Worm (Caenorhabditis elegans): ENCODE measurements around the gene ldh-1.

DNA sequence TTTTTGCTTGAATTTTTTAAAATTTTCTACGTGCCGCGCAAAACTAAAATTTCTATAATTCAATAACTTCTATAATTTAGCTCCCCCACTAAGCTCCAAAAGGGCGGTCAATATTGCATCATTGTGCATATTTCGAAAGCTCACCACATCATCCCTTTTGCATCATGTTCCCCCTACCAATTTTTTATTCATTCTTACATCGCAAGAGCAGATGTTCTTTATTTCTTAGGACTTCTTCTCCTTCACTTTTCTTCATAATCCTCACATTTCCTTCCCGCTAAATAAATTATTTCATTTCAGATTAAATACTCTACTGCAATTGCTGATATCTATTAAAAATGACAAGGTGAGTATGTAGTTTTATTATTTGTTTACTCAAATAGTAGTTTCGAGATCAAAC, at the start of gene ldh-1:
- TF ChIP-seq Y56A3A.18 (GFP tag; IDR thresholded peaks at IDR 0.05) (no peak), pha-4 (tag; optimal IDR thresholded peaks at IDR 0.05) (no peak)
